Worm (Caenorhabditis elegans): Measurements from ENCODE around the gene mutd-1.

The mutd-1 gene

ce11 chrIV:7149020-7149601 is 15.2 kb upstream of the mutd-1 start, which contains the start of gene C34D4.4:
TSS of gene C34D4.4 (plus strand) at chrIV:7149361.
- TF ChIP-seq lsy-2 (tag; optimal IDR thresholded peaks at IDR 0.05) (peak; percentile 44 to 96), ama-1 (optimal IDR thresholded peaks at IDR 0.05) (peak; percentile 46), daf-16 (GFP tag; optimal IDR thresholded peaks at IDR 0.05) (no peak), daf-16 (tag; optimal IDR thresholded peaks at IDR 0.05) (peak; percentile 10), lim-7 (GFP tag; IDR thresholded peaks at IDR 0.05) (no peak), hlh-11 (tag; optimal IDR thresholded peaks at IDR 0.05) (peak; percentile 25), mes-2 (tag; optimal IDR thresholded peaks at IDR 0.05; ENCODE audit: poor library complexity, severe bottlenecking) (peak; percentile 52), F37D6.2 (tag; optimal IDR thresholded peaks at IDR 0.05) (no peak), arid-1 (GFP tag; conservative IDR thresholded peaks at IDR 0.05) (0 out of 2 replicates have a peak, but pooled peaks have one; percentile 37), aha-1 (tag) (peak; percentile 56), mep-1 (tag; optimal IDR thresholded peaks at IDR 0.05) (peak; percentile 41), nhr-28 (tag; optimal IDR thresholded peaks at IDR 0.05) (peak; percentile 5), dpl-1 (GFP tag; optimal IDR thresholded peaks at IDR 0.05) (peak; percentile 58), pha-4 (GFP tag; IDR thresholded peaks at IDR 0.05) (no peak), pha-4 (tag; optimal IDR thresholded peaks at IDR 0.05) (peak; percentile 13), dmd-6 (GFP tag; IDR thresholded peaks at IDR 0.05) (0 out of 2 replicates have a peak, but pooled peaks have one; percentile 15), F10B5.3 (tag; optimal IDR thresholded peaks at IDR 0.05) (no peak), hlh-30 (tag; optimal IDR thresholded peaks at IDR 0.05; ENCODE audit: insufficient read depth) (peak; percentile 1), mxl-3 (GFP tag; optimal IDR thresholded peaks at IDR 0.05) (no peak), lin-13 (GFP tag; optimal IDR thresholded peaks at IDR 0.05) (peak; percentile 27), hmg-1.1 (GFP tag; IDR thresholded peaks at IDR 0.05) (no peak)

- TF ChIP-seq daf-16 (GFP tag; optimal IDR thresholded peaks at IDR 0.05) (no peak), daf-16 (tag; optimal IDR thresholded peaks at IDR 0.05) (peak; percentile 75), fkh-10 (GFP tag; optimal IDR thresholded peaks at IDR 0.05) (peak; percentile 15), ceh-82 (tag; optimal IDR thresholded peaks at IDR 0.05) (no peak), mep-1 (tag; optimal IDR thresholded peaks at IDR 0.05) (peak; percentile 38), nhr-28 (tag; optimal IDR thresholded peaks at IDR 0.05) (peak; percentile 57), dve-1 (tag; optimal IDR thresholded peaks at IDR 0.05; ENCODE audit: insufficient read depth) (peak; percentile 25), nhr-77 (tag; optimal IDR thresholded peaks at IDR 0.05) (peak; percentile 6), hlh-11 (tag; optimal IDR thresholded peaks at IDR 0.05) (peak; percentile 69), unc-62 (GFP tag; optimal IDR thresholded peaks at IDR 0.05 in 1 of 2) (no peak), unc-62 (tag; optimal IDR thresholded peaks at IDR 0.05) (no peak), nhr-111 (GFP tag; optimal IDR thresholded peaks at IDR 0.05) (no peak), mes-2 (tag; optimal IDR thresholded peaks at IDR 0.05; ENCODE audit: poor library complexity, severe bottlenecking) (peak; percentile 6), F10B5.3 (tag; optimal IDR thresholded peaks at IDR 0.05) (no peak), Y105C5A.15 (GFP tag; IDR thresholded peaks at IDR 0.05) (no peak), lin-29 (GFP tag; IDR thresholded peaks at IDR 0.05) (no peak), ces-1 (GFP tag; optimal IDR thresholded peaks at IDR 0.05) (no peak), rbr-2 (tag; optimal IDR thresholded peaks at IDR 0.05) (peak; percentile 13), daf-8 (GFP tag; IDR thresholded peaks at IDR 0.05) (no peak), ceh-62 (tag; optimal IDR thresholded peaks at IDR 0.05) (no peak), unc-130 (GFP tag; optimal IDR thresholded peaks at IDR 0.05) (no peak), nhr-102 (tag; optimal IDR thresholded peaks at IDR 0.05) (no peak), tra-1 (GFP tag; IDR thresholded peaks at IDR 0.05) (no peak), hlh-30 (tag; optimal IDR thresholded peaks at IDR 0.05; ENCODE audit: insufficient read depth) (peak; percentile 73), nhr-10 (tag; optimal IDR thresholded peaks at IDR 0.05) (no peak), T26A8.4 (GFP tag; IDR thresholded peaks at IDR 0.05) (no peak), lin-38 (GFP tag; IDR thresholded peaks at IDR 0.05) (peak; percentile 29; the same call in 1 of the 2 replicates), fos-1 (tag; optimal IDR thresholded peaks at IDR 0.05) (no peak), lin-15B (tag; optimal IDR thresholded peaks at IDR 0.05) (no peak), lsy-2 (tag; optimal IDR thresholded peaks at IDR 0.05) (peak in 1 of 2 experiments; percentile 64), gei-8 (GFP tag; optimal IDR thresholded peaks at IDR 0.05) (no peak), sdz-12 (GFP tag; optimal IDR thresholded peaks at IDR 0.05) (no peak), set-16 (GFP tag; IDR thresholded peaks at IDR 0.05) (no peak), nhr-25 (tag; optimal IDR thresholded peaks at IDR 0.05; ENCODE audit: borderline replicate concordance, insufficient read depth) (no peak)
These were observed 13.8 kb upstream of the mutd-1 start for ce11 chrIV:7147722-7148121.
